Fruit fly (Drosophila melanogaster) whole organism, embryonic: ENCODE measurements around the gene CG17202.

ENCODE experiments used
- Asciz ChIP-seq: fragments of 200-800 bp; sonication (Bioruptor generic); optimal IDR thresholded peaks from 2 replicates; lab custom pipeline; 2017; ENCODE audit warnings: missing biosample characterization, mild to moderate bottlenecking, missing genetic modification characterization, missing genetic modification reagents
- Bgb ChIP-seq: fragments of 200-800 bp; sonication (Bioruptor generic); IDR thresholded peaks from 2 replicates; pipeline ENCODE4 v1.3.6; 2022; ENCODE audit warnings: missing biosample characterization, missing genetic modification characterization; ENCODE audit not compliant: partially characterized antibody
- Blimp-1 ChIP-seq: fragments of 200-800 bp; sonication (Bioruptor generic); optimal IDR thresholded peaks from 3 replicates; lab custom pipeline; 2018; ENCODE audit warnings: missing biosample characterization, missing genetic modification characterization, mild to moderate bottlenecking, moderate library complexity, missing genetic modification reagents
- CG11247 ChIP-seq: fragments of 200-800 bp; sonication (Bioruptor generic); IDR thresholded peaks from 2 replicates; pipeline ENCODE4 v1.3.6; 2022; ENCODE audit warnings: missing biosample characterization, missing genetic modification characterization
- CG11398 ChIP-seq: fragments of 200-800 bp; sonication (Bioruptor generic); optimal IDR thresholded peaks from 2 replicates; lab custom pipeline; 2016; ENCODE audit warnings: missing biosample characterization, missing genetic modification characterization
- CG11504 ChIP-seq: fragments of 200-800 bp; sonication (Bioruptor generic); optimal IDR thresholded peaks from 3 replicates; lab custom pipeline; 2019; ENCODE audit warnings: missing biosample characterization, mild to moderate bottlenecking, missing genetic modification characterization, moderate library complexity
- CG11695 ChIP-seq: fragments of 200-800 bp; sonication (Bioruptor generic); IDR thresholded peaks from 3 replicates; pipeline ENCODE4 v1.3.6; 2022; ENCODE audit warnings: missing biosample characterization, missing genetic modification characterization
- CG12071 ChIP-seq: fragments of 200-800 bp; sonication (Bioruptor generic); optimal IDR thresholded peaks from 3 replicates; lab custom pipeline; 2018; ENCODE audit warnings: missing biosample characterization, mild to moderate bottlenecking, missing genetic modification characterization
- CG12236 ChIP-seq: fragments of 200-800 bp; sonication (Bioruptor generic); optimal IDR thresholded peaks from 2 replicates; lab custom pipeline; 2016; ENCODE audit warnings: missing biosample characterization, missing genetic modification characterization
- CG15514 ChIP-seq: fragments of 200-800 bp; sonication (Bioruptor generic); optimal IDR thresholded peaks from 3 replicates; lab custom pipeline; 2017; ENCODE audit warnings: missing biosample characterization, missing genetic modification characterization, mild to moderate bottlenecking, moderate library complexity, missing genetic modification reagents
- CG17186 ChIP-seq: fragments of 200-800 bp; sonication (Bioruptor generic); optimal IDR thresholded peaks from 3 replicates; lab custom pipeline; 2017; ENCODE audit warnings: missing biosample characterization, missing genetic modification reagents, missing genetic modification characterization
- CG17359 ChIP-seq: fragments of 200-800 bp; sonication (Bioruptor generic); optimal IDR thresholded peaks from 3 replicates; lab custom pipeline; 2018; ENCODE audit warnings: missing biosample characterization, mild to moderate bottlenecking, missing genetic modification characterization, moderate library complexity
- CG1792 ChIP-seq: fragments of 200-800 bp; sonication (Bioruptor generic); optimal IDR thresholded peaks from 2 replicates; lab custom pipeline; 2016; ENCODE audit warnings: missing biosample characterization, missing genetic modification characterization
- CG2116 ChIP-seq: fragments of 200-800 bp; sonication (Bioruptor generic); optimal IDR thresholded peaks from 3 replicates; lab custom pipeline; 2018; ENCODE audit warnings: missing biosample characterization, mild to moderate bottlenecking, missing genetic modification characterization
- CG2120 ChIP-seq: fragments of 200-800 bp; sonication (Bioruptor generic); optimal IDR thresholded peaks from 3 replicates; lab custom pipeline; 2016; ENCODE audit warnings: missing biosample characterization, missing genetic modification characterization
- CG31365 ChIP-seq: fragments of 200-800 bp; sonication (Bioruptor generic); optimal IDR thresholded peaks from 2 replicates; lab custom pipeline; 2018; ENCODE audit warnings: missing biosample characterization, mild to moderate bottlenecking, missing genetic modification characterization
- CG33557 ChIP-seq: fragments of 200-800 bp; sonication (Bioruptor generic); optimal IDR thresholded peaks from 2 replicates; lab custom pipeline; 2019; ENCODE audit warnings: missing biosample characterization, mild to moderate bottlenecking, missing genetic modification characterization, moderate library complexity
- CG5953 ChIP-seq: fragments of 200-800 bp; sonication (Bioruptor generic); IDR thresholded peaks from 2 replicates; pipeline ENCODE4 v1.3.6; 2022; ENCODE audit warnings: missing biosample characterization, missing genetic modification characterization
- CG6854 ChIP-seq: fragments of 200-800 bp; sonication (Bioruptor generic); optimal IDR thresholded peaks from 3 replicates; lab custom pipeline; 2017; ENCODE audit warnings: missing biosample characterization, mild to moderate bottlenecking, missing genetic modification characterization
- CG7357 ChIP-seq: fragments of 200-800 bp; sonication (Bioruptor generic); IDR thresholded peaks from 3 replicates; pipeline ENCODE4 v1.3.6; 2022; ENCODE audit warnings: missing biosample characterization, missing genetic modification characterization
- CG8388 ChIP-seq: fragments of 200-800 bp; sonication (Bioruptor generic); optimal IDR thresholded peaks from 2 replicates; lab custom pipeline; 2019; ENCODE audit warnings: missing biosample characterization, mild to moderate bottlenecking, missing genetic modification characterization, moderate library complexity
- Dip2 ChIP-seq: fragments of 200-800 bp; sonication (Bioruptor generic); IDR thresholded peaks from 2 replicates; pipeline ENCODE4 v1.3.6; 2022; ENCODE audit warnings: missing biosample characterization, missing genetic modification characterization
- Dip3 ChIP-seq: fragments of 200-800 bp; sonication (Bioruptor generic); optimal IDR thresholded peaks from 3 replicates; lab custom pipeline; 2016; ENCODE audit warnings: missing biosample characterization, missing genetic modification characterization
- Eip74EF ChIP-seq, 2 experiments: fragments of 200-800 bp in 1 of 2; fragments of >200 bp in 1 of 2; sonication (Bioruptor generic) in 1 of 2; optimal IDR thresholded peaks; 2 replicates each; lab custom pipeline; 2017 to 2019; ENCODE audit warnings: missing biosample characterization in 2 of 2, missing genetic modification characterization in 2 of 2, mild to moderate bottlenecking in 1 of 2, moderate library complexity in 1 of 2
- HLH3B ChIP-seq: fragments of 200-800 bp; sonication (Bioruptor generic); IDR thresholded peaks from 2 replicates; pipeline ENCODE4 v1.3.6; 2022; ENCODE audit warnings: missing biosample characterization, missing genetic modification characterization
- HLH4C ChIP-seq: fragments of 200-800 bp; sonication (Bioruptor generic); IDR thresholded peaks from 3 replicates; pipeline ENCODE4 v1.3.6; 2022; ENCODE audit warnings: missing biosample characterization, missing genetic modification characterization; ENCODE audit not compliant: partially characterized antibody
- Mes4 ChIP-seq: fragments of 200-800 bp; sonication (Bioruptor generic); optimal IDR thresholded peaks from 2 replicates; lab custom pipeline; 2016; ENCODE audit warnings: missing biosample characterization, missing genetic modification characterization
- NFAT ChIP-seq: fragments of 200-800 bp; sonication (Bioruptor generic); IDR thresholded peaks from 2 replicates; pipeline ENCODE4 v1.3.6; 2022; ENCODE audit warnings: missing biosample characterization, missing genetic modification characterization
- Nf-YC ChIP-seq: fragments of 200-800 bp; optimal IDR thresholded peaks from 3 replicates; lab custom pipeline; 2019; ENCODE audit warnings: missing biosample characterization, mild to moderate bottlenecking, missing genetic modification characterization, moderate library complexity
- Pdp1 ChIP-seq, 2 experiments: fragments of 200-800 bp; sonication (Bioruptor generic); optimal IDR thresholded peaks; 3 replicates each; lab custom pipeline; 2016; ENCODE audit warnings: missing biosample characterization in 2 of 2, missing genetic modification characterization in 2 of 2, mild to moderate bottlenecking in 1 of 2, moderate library complexity in 1 of 2
- Six4 ChIP-seq: fragments of 200-800 bp; sonication (Bioruptor generic); optimal IDR thresholded peaks from 2 replicates; lab custom pipeline; 2016; ENCODE audit warnings: missing biosample characterization, missing genetic modification characterization
- Sox102F ChIP-seq: fragments of 200-800 bp; sonication (Bioruptor generic); optimal IDR thresholded peaks from 2 replicates; lab custom pipeline; 2018; ENCODE audit warnings: missing biosample characterization, mild to moderate bottlenecking, missing genetic modification characterization, moderate library complexity
- Stat92E ChIP-seq, 3 experiments: fragments of >200 bp in 2 of 3; fragments of 200-800 bp in 1 of 3; sonication (Bioruptor generic) in 1 of 3; optimal IDR thresholded peaks; 2 replicates each; lab custom pipeline; 2017 to 2019; ENCODE audit warnings: missing biosample characterization in 3 of 3, missing genetic modification characterization in 3 of 3, mild to moderate bottlenecking in 1 of 3, moderate library complexity in 1 of 3
- ash1 ChIP-seq: fragments of 200-800 bp; sonication (Bioruptor generic); optimal IDR thresholded peaks from 2 replicates; lab custom pipeline; 2018; ENCODE audit warnings: missing biosample characterization, mild to moderate bottlenecking, missing genetic modification characterization
- bcd ChIP-seq: fragments of 200-800 bp; sonication (Bioruptor generic); optimal IDR thresholded peaks from 2 replicates; lab custom pipeline; 2017; ENCODE audit warnings: missing biosample characterization, mild to moderate bottlenecking, missing genetic modification characterization
- chm ChIP-seq: fragments of 200-800 bp; sonication (Bioruptor generic); IDR thresholded peaks from 2 replicates; pipeline ENCODE4 v1.3.6; 2022; ENCODE audit warnings: missing biosample characterization, missing genetic modification characterization
- chn ChIP-seq: fragments of 200-800 bp; sonication (Bioruptor generic); optimal IDR thresholded peaks from 2 replicates; lab custom pipeline; 2016; ENCODE audit warnings: missing biosample characterization, missing genetic modification characterization
- dmrt99B ChIP-seq: fragments of 200-800 bp; sonication (Bioruptor generic); optimal IDR thresholded peaks from 2 replicates; lab custom pipeline; 2018; ENCODE audit warnings: missing biosample characterization, mild to moderate bottlenecking, missing genetic modification characterization, moderate library complexity
- eve ChIP-seq, 2 experiments: fragments of >200 bp; optimal IDR thresholded peaks; 2 replicates each; lab custom pipeline; 2017; ENCODE audit warnings: missing biosample characterization in 2 of 2, missing genetic modification characterization in 2 of 2
- fd3F ChIP-seq: fragments of 200-800 bp; sonication (Bioruptor generic); optimal IDR thresholded peaks from 2 replicates; lab custom pipeline; 2018; ENCODE audit warnings: missing biosample characterization, mild to moderate bottlenecking, missing genetic modification characterization, moderate library complexity
- fd96Cb ChIP-seq: fragments of 200-800 bp; sonication (Bioruptor generic); optimal IDR thresholded peaks from 2 replicates; lab custom pipeline; 2018; ENCODE audit warnings: missing biosample characterization, mild to moderate bottlenecking, missing genetic modification characterization, moderate library complexity
- gcm2 ChIP-seq: fragments of 200-800 bp; sonication (Bioruptor generic); optimal IDR thresholded peaks from 2 replicates; lab custom pipeline; 2016; ENCODE audit warnings: missing biosample characterization, missing genetic modification characterization
- hb ChIP-seq: fragments of 200-800 bp; sonication (Bioruptor generic); IDR thresholded peaks from 3 replicates; pipeline ENCODE4 v1.3.6; 2022; ENCODE audit warnings: missing biosample characterization, missing genetic modification characterization; ENCODE audit not compliant: partially characterized antibody
- jing ChIP-seq: fragments of 200-800 bp; sonication (Bioruptor generic); optimal IDR thresholded peaks from 2 replicates; lab custom pipeline; 2018; ENCODE audit warnings: missing biosample characterization, mild to moderate bottlenecking, missing genetic modification characterization
- pb ChIP-seq: fragments of 200-800 bp; sonication (Bioruptor generic); optimal IDR thresholded peaks from 3 replicates; lab custom pipeline; 2016; ENCODE audit warnings: missing biosample characterization, missing genetic modification characterization
- peb ChIP-seq: fragments of 200-800 bp; sonication (Bioruptor generic); IDR thresholded peaks from 2 replicates; pipeline ENCODE4 v1.3.6; 2022; ENCODE audit warnings: missing biosample characterization, missing genetic modification characterization
- phol ChIP-seq: fragments of 200-800 bp; sonication (Bioruptor generic); optimal IDR thresholded peaks from 3 replicates; lab custom pipeline; 2018; ENCODE audit warnings: missing biosample characterization, mild to moderate bottlenecking, missing genetic modification characterization, moderate library complexity
- stc ChIP-seq: fragments of 200-800 bp; sonication (Bioruptor generic); IDR thresholded peaks from 2 replicates; pipeline ENCODE4 v1.3.6; 2022; ENCODE audit warnings: missing biosample characterization, missing genetic modification characterization
- toy ChIP-seq: fragments of 200-800 bp; sonication (Bioruptor generic); IDR thresholded peaks from 2 replicates; pipeline ENCODE4 v1.3.6; 2022; ENCODE audit warnings: missing biosample characterization, missing genetic modification characterization
- unc-4 ChIP-seq: fragments of 200-800 bp; sonication (Bioruptor generic); IDR thresholded peaks from 2 replicates; pipeline ENCODE4 v1.3.6; 2022; ENCODE audit warnings: missing biosample characterization, missing genetic modification characterization; ENCODE audit not compliant: partially characterized antibody

Gene CG17202

DNA sequence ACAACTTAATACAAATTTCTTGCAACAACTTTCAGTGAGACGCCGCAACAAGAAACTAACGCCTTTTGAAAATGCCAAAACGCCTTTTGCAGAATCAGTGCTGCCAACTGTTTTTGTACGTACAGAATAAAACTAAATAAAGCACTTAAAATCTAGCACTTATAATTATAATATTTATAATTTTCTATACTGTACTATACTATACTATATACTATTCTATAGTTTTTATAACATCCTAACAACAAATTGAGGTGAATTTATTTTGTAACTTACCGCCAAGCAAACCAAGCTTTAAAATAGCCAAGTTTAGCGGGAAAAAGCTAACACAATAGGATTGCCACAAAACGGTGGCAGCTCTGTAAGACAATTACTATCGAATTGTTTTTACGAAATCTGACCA is 11.2 kb downstream of the CG17202 start, which contains the start of the genes Aos1 and Srlp (continued):
- TF ChIP-seq CG15514 (GFP tag; lab: Kevin White, UChicago): peak; percentile 58
- TF ChIP-seq CG2120 (GFP tag; lab: Kevin White, UChicago): peak; percentile 42
- TF ChIP-seq fd3F (GFP tag; lab: Kevin White, UChicago): peak; percentile 42
- TF ChIP-seq CG12236 (GFP tag; lab: Kevin White, UChicago): no peak
- no peak for TF ChIP-seq Sox102F (GFP tag; lab: Kevin White, UChicago)
- TF ChIP-seq CG33557: peak; percentile 34
- TF ChIP-seq dmrt99B (tag; lab: Kevin White, UChicago): no peak
- TF ChIP-seq eve (GFP tag; optimal IDR thresholded peaks at IDR 0.05; lab: Kevin White, UChicago): no peak
- no peak for TF ChIP-seq CG11504 (tag; lab: Kevin White, UChicago)
- TF ChIP-seq Dip2: no peak
- no peak for TF ChIP-seq pb
- no peak for TF ChIP-seq Stat92E (GFP tag; optimal IDR thresholded peaks at IDR 0.05; lab: Kevin White, UChicago)
- no peak for TF ChIP-seq chm
- no peak for TF ChIP-seq Dip3 (GFP tag; lab: Kevin White, UChicago)
- TF ChIP-seq toy (GFP tag; lab: Robert Waterston, UW): no peak
- TF ChIP-seq CG6854: no peak
- no peak for TF ChIP-seq peb (GFP tag; lab: Robert Waterston, UW)
- no peak for TF ChIP-seq Mes4 (GFP tag; lab: Kevin White, UChicago)
- peak; percentile 35 for TF ChIP-seq CG17359
- TF ChIP-seq Six4 (GFP tag; lab: Kevin White, UChicago): no peak
- TF ChIP-seq phol (tag; lab: Kevin White, UChicago): peak; percentile 80
- TF ChIP-seq fd96Cb: peak; percentile 23
- TF ChIP-seq chn (GFP tag; lab: Kevin White, UChicago): no peak
- TF ChIP-seq CG17186: peak; percentile 21
- no peak for TF ChIP-seq CG11398 (GFP tag; lab: Kevin White, UChicago)
- peak; percentile 44 for TF ChIP-seq CG8388 (GFP tag; lab: Kevin White, UChicago)
- TF ChIP-seq Bgb (GFP tag; lab: Robert Waterston, UW): no peak
- TF ChIP-seq Nf-YC (tag; lab: Kevin White, UChicago): peak; percentile 69
- no peak for TF ChIP-seq hb (GFP tag; lab: Robert Waterston, UW)
- no peak for TF ChIP-seq HLH4C (GFP tag; lab: Robert Waterston, UW)
- no peak for TF ChIP-seq Blimp-1 (GFP tag; lab: Kevin White, UChicago)
- TF ChIP-seq CG12071: no peak
- no peak for TF ChIP-seq Asciz (GFP tag; lab: Kevin White, UChicago)
- TF ChIP-seq bcd (GFP tag; lab: Kevin White, UChicago): no peak
- TF ChIP-seq HLH3B: no peak
- TF ChIP-seq unc-4 (GFP tag; lab: Robert Waterston, UW): peak; percentile 43; the same call in 1 of the 2 replicates
- TF ChIP-seq ash1 (GFP tag; lab: Kevin White, UChicago): no peak
- TF ChIP-seq CG11247 (GFP tag; lab: Robert Waterston, UW): no peak
- TF ChIP-seq jing (GFP tag; lab: Kevin White, UChicago): no peak
- no peak for TF ChIP-seq gcm2
- TF ChIP-seq CG31365 (tag; lab: Kevin White, UChicago): no peak
- peak; percentile 59 for TF ChIP-seq CG2116 (GFP tag; lab: Kevin White, UChicago)
- no peak for TF ChIP-seq CG11695 (GFP tag; lab: Robert Waterston, UW)
- TF ChIP-seq stc: no peak
- no peak for TF ChIP-seq NFAT (GFP tag; lab: Robert Waterston, UW)
- TF ChIP-seq CG1792 (GFP tag; lab: Kevin White, UChicago): no peak
- TF ChIP-seq CG5953 (GFP tag; lab: Robert Waterston, UW): no peak
- TF ChIP-seq Eip74EF (GFP tag; optimal IDR thresholded peaks at IDR 0.05; lab: Kevin White, UChicago): no peak
- TF ChIP-seq CG7357 (GFP tag; lab: Robert Waterston, UW): no peak
- TF ChIP-seq Pdp1 (GFP tag; optimal IDR thresholded peaks at IDR 0.05; lab: Kevin White, UChicago): peak in 1 of 2 experiments; percentile 27
